Worm (Caenorhabditis elegans) whole organism, L1 larva: ENCODE measurements around the gene srj-39.

ENCODE experiments used
- ceh-82 ChIP-seq, 3 experiments: fragments of 150-350 bp in 1 of 3; sonication (generic microtip) in 2 of 3; optimal IDR thresholded peaks; 2 replicates each; lab custom pipeline; 2014 to 2017; ENCODE audit warnings: missing biosample characterization in 3 of 3, missing genetic modification characterization in 3 of 3
- elt-3 ChIP-seq, 6 experiments: fragments of 150-350 bp in 1 of 6; sonication (generic microtip); optimal IDR thresholded peaks; 2 replicates each; lab custom pipeline; 2017 to 2018; ENCODE audit warnings: missing biosample characterization in 6 of 6, missing genetic modification characterization in 6 of 6, inconsistent platforms in 1 of 6
- lir-3 ChIP-seq: sonication (generic microtip); optimal IDR thresholded peaks from 2 replicates; lab custom pipeline; 2016; ENCODE audit warnings: mild to moderate bottlenecking, missing genetic modification characterization, moderate library complexity, missing compliant biosample characterization; ENCODE audit not compliant: poor library complexity
- nhr-90 ChIP-seq: sonication (generic microtip); optimal IDR thresholded peaks from 2 replicates; lab custom pipeline; 2016; ENCODE audit warnings: mild to moderate bottlenecking, missing genetic modification characterization, missing compliant biosample characterization; ENCODE audit not compliant: poor library complexity

DNA sequence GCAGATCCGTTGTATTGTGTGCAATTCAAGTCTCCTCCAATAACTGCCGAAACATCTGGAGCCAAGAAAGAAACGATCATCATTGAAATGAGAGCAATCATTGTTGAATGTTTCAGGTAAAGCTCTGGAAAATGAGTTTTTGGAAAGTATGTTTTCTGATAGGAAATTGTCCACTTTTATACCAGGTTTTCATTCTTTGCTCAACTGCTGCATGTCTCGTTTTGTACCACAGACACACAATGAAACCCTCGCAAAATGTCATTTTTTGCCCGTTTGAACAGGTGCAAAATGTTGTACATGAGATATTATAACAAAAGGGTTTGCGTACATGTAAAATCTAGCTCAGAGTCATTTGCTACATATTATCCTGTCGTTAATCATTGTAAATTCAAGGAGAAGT is 16.2 kb downstream of the srj-39 start, which contains the start of gene T05B4.10:
- TF ChIP-seq elt-3 (tag; optimal IDR thresholded peaks at IDR 0.05; lab: Kevin White, UChicago) (no peak), lir-3 (tag; lab: Kevin White, UChicago) (no peak), ceh-82 (tag; optimal IDR thresholded peaks at IDR 0.05; lab: Kevin White, UChicago) (no peak), nhr-90 (tag; lab: Kevin White, UChicago) (no peak)
